Fruit fly (Drosophila melanogaster): ENCODE data around the gene CG10597.

CG10597 gene

DNA sequence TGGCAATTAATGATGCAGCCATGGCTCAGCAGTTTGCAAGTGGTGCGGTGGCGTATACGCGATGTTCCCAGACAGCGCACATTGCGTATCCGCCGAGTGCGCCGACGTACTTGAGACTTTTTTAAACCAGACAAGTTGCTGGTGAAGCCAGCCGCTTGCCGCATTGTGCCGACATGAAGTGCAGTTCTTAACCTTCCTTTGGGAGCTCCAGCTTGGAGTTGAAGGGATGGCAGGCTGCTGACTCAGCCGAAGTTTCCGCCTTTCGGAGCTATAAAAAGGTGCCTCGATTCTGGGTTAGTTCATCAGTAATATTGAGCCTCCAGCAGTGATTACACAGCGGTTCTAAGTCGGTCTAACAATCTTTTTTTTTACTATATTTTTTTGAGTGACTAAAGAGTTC, 9.7 kb downstream of the CG10597 start, which contains the start of gene CG5172:
CG5172 (plus strand) TSS at position 301 of the 400 bp plus-strand sequence.
- TF ChIP-seq HLH106 (tag; optimal IDR thresholded peaks at IDR 0.05) (no peak), sv (GFP tag; optimal IDR thresholded peaks at IDR 0.05) (no peak), Myc (optimal IDR thresholded peaks at IDR 0.05) (no peak), Hr78 (GFP tag; optimal IDR thresholded peaks at IDR 0.05) (no peak), OdsH (GFP tag; optimal IDR thresholded peaks at IDR 0.05) (no peak), usp (GFP tag; optimal IDR thresholded peaks at IDR 0.05) (no peak), pan (optimal IDR thresholded peaks at IDR 0.05) (no peak), Jra (GFP tag; optimal IDR thresholded peaks at IDR 0.05) (no peak), tai (GFP tag; optimal IDR thresholded peaks at IDR 0.05) (no peak), Mio (GFP tag; optimal IDR thresholded peaks at IDR 0.05) (no peak), Vsx2 (GFP tag; optimal IDR thresholded peaks at IDR 0.05; ENCODE audit: partially characterized antibody) (no peak), psq (GFP tag; optimal IDR thresholded peaks at IDR 0.05) (no peak), Rel (GFP tag; optimal IDR thresholded peaks at IDR 0.05) (no peak), Rel (tag; optimal IDR thresholded peaks at IDR 0.05) (no peak)

DNA sequence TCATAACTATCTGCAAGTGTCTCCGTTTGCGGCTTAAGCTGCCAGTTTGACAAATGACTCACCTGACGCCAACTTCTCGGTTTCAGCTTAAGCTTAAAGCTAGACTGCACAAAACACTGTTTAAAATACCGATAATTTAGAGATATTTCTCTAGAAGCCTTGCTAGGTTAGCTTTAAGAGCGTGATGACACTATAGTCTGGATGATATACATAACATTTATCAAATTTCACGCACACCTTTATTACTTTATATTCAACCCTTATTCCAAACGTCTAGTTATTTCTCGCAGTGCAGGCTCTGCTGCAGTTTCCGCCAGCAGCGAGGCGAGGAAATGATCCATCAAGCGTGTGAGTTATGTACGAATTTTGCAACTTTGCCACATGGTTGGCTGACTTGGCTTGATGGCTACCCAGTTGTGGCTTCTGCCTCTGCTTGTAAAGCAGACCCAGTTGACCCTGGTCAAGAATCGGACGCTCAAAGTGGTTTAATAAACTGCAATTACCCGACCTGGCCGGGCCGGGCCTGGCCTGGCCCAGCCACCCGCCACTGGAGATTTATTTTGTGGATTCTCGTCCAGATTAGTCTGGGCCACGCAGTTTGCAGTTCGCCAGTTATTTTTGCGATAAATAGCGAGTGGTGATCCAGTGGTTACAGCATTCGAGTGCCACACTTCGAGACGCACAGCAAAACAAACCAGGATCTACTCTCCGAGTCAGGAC, 12.5 kb downstream of the CG10597 start, which contains the start of gene CG12998:
CG12998 (plus strand) TSS at position 436 of the 720 bp plus-strand sequence.
- no peak for TF ChIP-seq tai (GFP tag; optimal IDR thresholded peaks at IDR 0.05)
- peak; percentile 97 for TF ChIP-seq Dfd (GFP tag; optimal IDR thresholded peaks at IDR 0.05)
- TF ChIP-seq lola (GFP tag; optimal IDR thresholded peaks at IDR 0.05): no peak
- no peak for TF ChIP-seq sv (GFP tag; optimal IDR thresholded peaks at IDR 0.05)

DNA sequence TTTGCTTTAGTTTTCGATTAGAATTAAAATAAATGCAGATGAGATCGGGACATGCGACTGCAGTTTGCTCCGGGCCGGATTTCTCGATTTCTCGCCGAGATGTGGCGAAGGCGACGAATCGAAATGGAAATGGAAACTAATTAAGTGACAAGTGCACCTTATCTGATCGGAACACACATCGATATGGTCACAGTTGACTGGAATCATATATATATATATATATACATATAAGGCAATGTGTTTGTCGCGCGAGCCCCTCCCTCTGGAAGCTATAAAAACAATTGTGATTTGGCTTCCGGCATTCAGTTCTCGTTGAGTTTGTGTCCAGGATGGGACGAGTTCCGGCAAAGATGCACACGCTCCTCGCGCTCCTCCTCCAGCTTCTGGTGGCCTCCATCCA, 15.8 kb downstream of the CG10597 start, which contains the start of gene CG5162:
CG5162 (plus strand) TSS at position 301 of the 400 bp plus-strand sequence.
- TF ChIP-seq pan (optimal IDR thresholded peaks at IDR 0.05): no peak
- no peak for TF ChIP-seq Mio (GFP tag; optimal IDR thresholded peaks at IDR 0.05)
- TF ChIP-seq Hr78 (GFP tag; optimal IDR thresholded peaks at IDR 0.05): no peak
- no peak for TF ChIP-seq woc (GFP tag; optimal IDR thresholded peaks at IDR 0.05)
- no peak for TF ChIP-seq CrebA (GFP tag; optimal IDR thresholded peaks at IDR 0.05; ENCODE audit: borderline replicate concordance)
- TF ChIP-seq OdsH (GFP tag; optimal IDR thresholded peaks at IDR 0.05): no peak
- TF ChIP-seq sv (GFP tag; optimal IDR thresholded peaks at IDR 0.05): no peak
- no peak for TF ChIP-seq fru (GFP tag; optimal IDR thresholded peaks at IDR 0.05)
- no peak for TF ChIP-seq dl (GFP tag; optimal IDR thresholded peaks at IDR 0.05; ENCODE audit: insufficient read depth in 1 of 2, partially characterized antibody in 2 of 2)
- no peak for TF ChIP-seq Myc (optimal IDR thresholded peaks at IDR 0.05)
- no peak for TF ChIP-seq Vsx2 (GFP tag; optimal IDR thresholded peaks at IDR 0.05; ENCODE audit: partially characterized antibody)
- TF ChIP-seq dsf (GFP tag; optimal IDR thresholded peaks at IDR 0.05; ENCODE audit: borderline replicate concordance): no peak
- no peak for TF ChIP-seq CG32264 (GFP tag; optimal IDR thresholded peaks at IDR 0.05)
- TF ChIP-seq dmrt93B (GFP tag; optimal IDR thresholded peaks at IDR 0.05): no peak
- no peak for TF ChIP-seq lola (GFP tag; optimal IDR thresholded peaks at IDR 0.05)
- TF ChIP-seq Hr83 (GFP tag; optimal IDR thresholded peaks at IDR 0.05; ENCODE audit: poor library complexity, severe bottlenecking): no peak
- no peak for TF ChIP-seq HLH106 (tag; optimal IDR thresholded peaks at IDR 0.05)

DNA sequence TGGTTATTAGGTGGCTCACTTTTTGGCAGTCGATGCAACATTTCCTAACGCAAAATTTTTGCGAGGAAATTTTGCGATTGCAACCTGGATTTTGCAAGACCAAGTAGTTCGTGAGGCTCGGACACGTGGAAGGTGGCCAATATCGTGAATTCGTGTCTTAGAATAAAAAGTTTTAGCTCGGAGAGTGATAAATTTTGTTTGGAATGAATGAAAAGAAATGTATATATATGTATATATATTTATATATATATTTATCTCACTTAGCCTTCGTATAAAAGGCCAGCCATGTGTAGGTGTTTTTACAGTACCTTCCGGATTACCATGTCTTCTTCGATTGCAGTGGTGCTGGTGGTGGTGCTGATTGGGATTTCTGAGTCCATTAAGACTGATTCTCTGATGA, 18.8 kb downstream of the CG10597 start, which contains the start of gene CG18258:
CG18258 (plus strand) TSS at position 301 of the 400 bp plus-strand sequence.
- TF ChIP-seq Abd-B (GFP tag; optimal IDR thresholded peaks at IDR 0.05): no peak
- TF ChIP-seq Mio (GFP tag; optimal IDR thresholded peaks at IDR 0.05): no peak
- TF ChIP-seq pan (optimal IDR thresholded peaks at IDR 0.05): no peak
- no peak for TF ChIP-seq h (GFP tag; optimal IDR thresholded peaks at IDR 0.05)

DNA sequence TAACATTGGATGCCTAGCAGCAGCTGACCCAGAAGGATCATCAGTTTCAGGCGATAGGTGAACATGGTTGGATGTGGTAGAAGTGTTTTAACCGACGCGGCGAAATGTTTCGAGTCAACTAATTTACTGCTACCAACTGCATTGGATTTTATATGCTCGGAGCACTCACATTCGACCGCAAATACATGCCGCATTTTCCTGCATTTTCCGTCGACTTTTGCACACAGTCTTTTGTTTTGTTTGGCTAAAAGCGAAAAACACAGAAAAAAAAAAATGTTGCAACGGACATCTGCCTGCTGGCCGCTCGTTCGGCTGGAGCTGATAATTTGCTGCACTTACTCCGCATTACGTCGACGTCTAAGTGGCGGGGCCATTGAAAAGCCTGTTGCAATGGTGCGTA, 20.9 kb downstream of the CG10597 start, which contains the start of gene CG12995:
CG12995 (minus strand) TSS at position 101 of the 400 bp plus-strand sequence.
- TF ChIP-seq Abd-B (GFP tag; optimal IDR thresholded peaks at IDR 0.05) (no peak), CG9705 (GFP tag; optimal IDR thresholded peaks at IDR 0.05) (no peak)

DNA sequence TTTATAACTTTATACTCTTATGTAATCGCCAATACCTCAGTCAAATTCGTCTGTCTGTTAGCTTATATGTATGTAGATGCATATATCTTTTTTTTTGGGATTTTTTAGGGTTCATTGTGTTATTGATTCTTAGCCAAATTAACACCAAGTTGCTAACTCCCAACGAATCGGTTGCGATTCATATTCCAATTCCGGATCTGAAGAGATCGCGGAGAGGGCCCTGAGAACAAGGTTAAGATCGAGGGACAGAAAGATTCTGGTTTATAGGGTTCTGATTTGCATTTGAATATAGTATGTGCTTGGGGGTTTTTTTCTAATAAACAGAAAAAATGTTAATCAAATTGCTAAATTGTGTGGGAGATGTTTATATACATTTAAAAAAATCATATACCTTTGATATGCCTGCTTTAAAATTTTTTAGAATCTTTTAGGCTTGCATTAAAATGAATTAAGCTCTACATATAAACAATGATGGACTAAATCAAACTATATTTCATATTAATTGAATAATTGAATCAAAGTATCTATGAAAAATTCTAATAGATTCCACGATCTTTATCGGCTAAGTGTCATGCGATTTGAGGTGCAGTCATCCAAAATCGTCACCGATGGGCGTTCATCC, 22.9 kb downstream of the CG10597 start, which contains the start of gene CG32563:
CG32563 (plus strand) TSS at position 572 of the 622 bp plus-strand sequence.
- TF ChIP-seq Jra (GFP tag; optimal IDR thresholded peaks at IDR 0.05) (no peak), N (GFP tag; optimal IDR thresholded peaks at IDR 0.05) (no peak)
